Worm (Caenorhabditis elegans) whole organism, dauer: ENCODE results near the gene alh-11.

Source experiments
- unc-62 ChIP-seq: sonication (generic microtip); optimal IDR thresholded peaks from 2 replicates; lab custom pipeline; 2017; ENCODE audit warnings: missing biosample characterization, missing genetic modification reagents, missing genetic modification characterization

alh-11 gene

DNA sequence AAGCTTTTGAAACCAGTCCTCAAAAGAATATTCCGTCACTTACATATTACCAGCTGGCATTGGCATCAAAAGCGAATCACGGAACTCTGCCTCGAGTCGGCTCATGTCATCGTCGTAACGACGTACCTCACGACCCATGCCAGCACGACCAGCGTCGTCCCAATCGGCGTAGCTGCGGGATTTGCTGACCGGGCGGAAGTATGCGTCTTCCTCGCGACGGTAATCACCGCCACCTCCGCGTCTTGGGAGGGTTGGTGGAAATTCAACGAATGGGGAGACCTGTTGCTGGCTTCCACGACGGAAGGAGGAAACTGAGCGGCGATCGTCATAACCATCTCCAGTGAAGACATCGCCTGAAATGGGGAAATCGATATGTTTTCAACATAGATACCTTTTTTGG, 50.6 kb downstream of the alh-11 start:
- no peak for TF ChIP-seq unc-62 (GFP tag; lab: Kevin White, UChicago)

DNA sequence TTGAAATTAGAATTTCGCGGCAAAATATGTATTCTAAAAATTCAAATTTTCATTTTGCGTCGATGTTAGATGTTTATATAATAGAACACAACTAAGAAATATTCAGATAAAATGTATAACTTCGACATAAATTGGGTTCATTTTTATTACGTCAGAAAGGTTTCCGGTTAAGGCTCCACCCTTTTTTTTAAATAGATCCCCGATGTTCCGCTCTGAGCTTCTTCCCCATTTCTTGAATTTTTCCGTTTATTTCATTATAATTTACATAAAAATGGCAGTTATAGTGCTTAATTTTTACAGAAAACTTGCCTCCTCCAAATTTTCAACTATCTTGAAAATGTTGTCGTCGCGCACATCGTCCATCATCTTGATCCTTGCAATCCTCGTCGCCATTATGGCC, 53.9 kb downstream of the alh-11 start, which contains the start of gene flp-24:
flp-24 (plus strand) TSS at position 301 of the 400 bp plus-strand sequence.
- no peak for TF ChIP-seq unc-62 (GFP tag; lab: Kevin White, UChicago)
